Worm (Caenorhabditis elegans) whole organism, L2 larva: Measurements from ENCODE around the gene ldb-1.
A peak's percentile ranks its signal among the peaks of the same experiment; 100 is the strongest.

ENCODE experiments used
- R02D3.7 ChIP-seq: fragments of 150-350 bp; optimal IDR thresholded peaks from 2 replicates; lab custom pipeline; 2014; ENCODE audit warnings: missing biosample characterization, missing genetic modification characterization
- fos-1 ChIP-seq: fragments of 150-350 bp; optimal IDR thresholded peaks from 2 replicates; lab custom pipeline; 2014; ENCODE audit warnings: missing biosample characterization, missing genetic modification characterization
- lin-39 ChIP-seq: fragments of 150-350 bp; optimal IDR thresholded peaks from 2 replicates; lab custom pipeline; 2014; ENCODE audit warnings: missing biosample characterization, missing genetic modification reagents, missing genetic modification characterization
- nhr-23 ChIP-seq: fragments of 150-350 bp; optimal IDR thresholded peaks from 2 replicates; lab custom pipeline; 2014; ENCODE audit warnings: missing biosample characterization, missing genetic modification reagents, missing genetic modification characterization
- nhr-237 ChIP-seq: fragments of 150-350 bp; optimal IDR thresholded peaks from 2 replicates; lab custom pipeline; 2014; ENCODE audit warnings: missing biosample characterization, missing genetic modification characterization
- snpc-4 ChIP-seq: fragments of 150-350 bp; optimal IDR thresholded peaks from 2 replicates; lab custom pipeline; 2014; ENCODE audit warnings: missing biosample characterization, missing genetic modification characterization
- unc-39 ChIP-seq: fragments of 150-350 bp; optimal IDR thresholded peaks from 2 replicates; lab custom pipeline; 2014; ENCODE audit warnings: missing biosample characterization, missing genetic modification characterization
- unc-62 ChIP-seq: fragments of 150-350 bp; optimal IDR thresholded peaks from 2 replicates; lab custom pipeline; 2014; ENCODE audit warnings: missing biosample characterization, missing genetic modification reagents, missing genetic modification characterization
- ztf-11 ChIP-seq: sonication (generic microtip); optimal IDR thresholded peaks from 2 replicates; lab custom pipeline; 2017; ENCODE audit warnings: missing biosample characterization, missing genetic modification characterization

- TF ChIP-seq nhr-23 (tag; lab: Kevin White, UChicago) (no peak), R02D3.7 (tag; lab: Kevin White, UChicago) (no peak), lin-39 (tag; lab: Kevin White, UChicago) (no peak), fos-1 (tag; lab: Kevin White, UChicago) (no peak), unc-62 (GFP tag; lab: Kevin White, UChicago) (peak; percentile 1), ztf-11 (tag; lab: Kevin White, UChicago) (no peak), snpc-4 (tag; lab: Kevin White, UChicago) (no peak), unc-39 (no peak), nhr-237 (tag; lab: Kevin White, UChicago) (no peak)
These were observed 14.1 kb upstream of the ldb-1 start for ce11 chrX:11014394-11015280.
